Fruit fly (Drosophila melanogaster): ENCODE results near the gene Phlpp.

The Phlpp gene

DNA sequence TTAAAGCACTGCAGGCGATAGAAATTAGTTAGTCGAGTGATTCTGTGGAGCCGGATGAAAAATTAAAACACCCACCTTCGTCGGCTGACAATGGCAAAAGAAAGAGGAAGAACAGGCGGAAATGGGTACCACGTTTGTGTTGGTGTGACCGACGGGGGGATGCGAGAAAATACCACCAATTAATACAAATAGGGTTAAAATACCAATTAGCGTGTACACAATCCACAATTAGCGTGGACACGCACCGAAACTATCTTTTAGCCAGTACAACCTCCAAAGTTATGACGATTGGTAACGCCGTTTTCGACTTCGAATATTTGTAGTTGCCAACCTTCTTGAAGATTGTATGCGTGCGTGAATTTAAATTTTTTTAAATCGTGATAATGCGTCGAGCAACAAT lies 49.8 kb upstream of the Phlpp start, which contains the start of gene RpL30 (continued):
- TF ChIP-seq CG8359 (GFP tag; optimal IDR thresholded peaks at IDR 0.05; ENCODE audit: borderline replicate concordance) = peak; percentile 74
- peak; percentile 87 for TF ChIP-seq zfh2 (GFP tag; optimal IDR thresholded peaks at IDR 0.05)
- TF ChIP-seq CG13287 (GFP tag; IDR thresholded peaks at IDR 0.05; ENCODE audit: partially characterized antibody) = peak; percentile 82
- peak; percentile 81 for TF ChIP-seq CG2120 (GFP tag; optimal IDR thresholded peaks at IDR 0.05)
- TF ChIP-seq Dp (GFP tag; optimal IDR thresholded peaks at IDR 0.05) = peak; percentile 95
- peak; percentile 74; the same call in 3 of the 4 replicates for TF ChIP-seq Dll (GFP tag; IDR thresholded peaks at IDR 0.05; ENCODE audit: partially characterized antibody)
- TF ChIP-seq CG18619 (GFP tag; optimal IDR thresholded peaks at IDR 0.05) = peak; percentile 92
- TF ChIP-seq CG3407 (GFP tag; optimal IDR thresholded peaks at IDR 0.05) = peak; percentile 90
- TF ChIP-seq Atf6 (GFP tag; IDR thresholded peaks at IDR 0.05) = peak; percentile 91
- TF ChIP-seq CG33557 (GFP tag; optimal IDR thresholded peaks at IDR 0.05) = peak; percentile 67
- TF ChIP-seq Hmx (GFP tag; optimal IDR thresholded peaks at IDR 0.05) = no peak
- peak; percentile 78 for TF ChIP-seq stwl (tag; optimal IDR thresholded peaks at IDR 0.05)
- peak; percentile 75 for TF ChIP-seq CG10959 (GFP tag; IDR thresholded peaks at IDR 0.05)
- TF ChIP-seq CG8924 (tag; optimal IDR thresholded peaks at IDR 0.05) = peak; percentile 87
- peak; percentile 86 for TF ChIP-seq CG16863 (GFP tag; optimal IDR thresholded peaks at IDR 0.05)
- peak; percentile 63 for TF ChIP-seq CG6654 (GFP tag; optimal IDR thresholded peaks at IDR 0.05)
- TF ChIP-seq fd102C (GFP tag; optimal IDR thresholded peaks at IDR 0.05) = peak; percentile 89
- TF ChIP-seq CG30020 (tag; optimal IDR thresholded peaks at IDR 0.05) = peak; percentile 60
- peak; percentile 76 for TF ChIP-seq ssp (GFP tag; IDR thresholded peaks at IDR 0.05)
- TF ChIP-seq mam (GFP tag; optimal IDR thresholded peaks at IDR 0.05) = peak; percentile 86
- peak; percentile 92 for TF ChIP-seq CG14710 (tag; optimal IDR thresholded peaks at IDR 0.05)
- TF ChIP-seq exex (tag; optimal IDR thresholded peaks at IDR 0.05) = peak; percentile 81
- TF ChIP-seq D19B (GFP tag; optimal IDR thresholded peaks at IDR 0.05) = peak; percentile 42
- TF ChIP-seq CG2678 (tag; optimal IDR thresholded peaks at IDR 0.05) = peak; percentile 82
- TF ChIP-seq Ets97D (GFP tag; optimal IDR thresholded peaks at IDR 0.05) = peak; percentile 100
- TF ChIP-seq salm (tag; optimal IDR thresholded peaks at IDR 0.05) = peak; percentile 92
- TF ChIP-seq scrt (GFP tag; optimal IDR thresholded peaks at IDR 0.05) = peak; percentile 92
- TF ChIP-seq CG10209 (GFP tag; optimal IDR thresholded peaks at IDR 0.05) = peak; percentile 95
- peak; percentile 98 for TF ChIP-seq CG7987 (GFP tag; optimal IDR thresholded peaks at IDR 0.05)
- peak; percentile 77 for TF ChIP-seq CG10462 (GFP tag; optimal IDR thresholded peaks at IDR 0.05)
- peak; percentile 70 for TF ChIP-seq Elba2 (GFP tag; optimal IDR thresholded peaks at IDR 0.05)
- TF ChIP-seq chif (GFP tag; optimal IDR thresholded peaks at IDR 0.05) = peak; percentile 70 to 87
- peak; percentile 64 for TF ChIP-seq sima (GFP tag; optimal IDR thresholded peaks at IDR 0.05)
- peak; percentile 79 for TF ChIP-seq Antp (GFP tag; optimal IDR thresholded peaks at IDR 0.05)
- TF ChIP-seq cas (GFP tag; IDR thresholded peaks at IDR 0.05) = peak; percentile 55; the same call in 1 of the 2 replicates
- peak; percentile 90 for TF ChIP-seq CG34422 (GFP tag; IDR thresholded peaks at IDR 0.05)
- peak; percentile 54 for TF ChIP-seq CG14667 (GFP tag; IDR thresholded peaks at IDR 0.05)
- peak; percentile 71 for TF ChIP-seq CG1024 (GFP tag; IDR thresholded peaks at IDR 0.05)
- TF ChIP-seq otp (GFP tag; IDR thresholded peaks at IDR 0.05) = peak; percentile 94
- peak; percentile 64 for TF ChIP-seq CG14441 (GFP tag; IDR thresholded peaks at IDR 0.05)
- peak; percentile 93 for TF ChIP-seq CG3281 (GFP tag; optimal IDR thresholded peaks at IDR 0.05)
- TF ChIP-seq Sin3A (optimal IDR thresholded peaks at IDR 0.05) = peak; percentile 84
- peak; percentile 100 for TF ChIP-seq pzg (GFP tag; optimal IDR thresholded peaks at IDR 0.05)
- peak; percentile 66 for TF ChIP-seq CG10321 (GFP tag; IDR thresholded peaks at IDR 0.05)
- peak; percentile 64 for TF ChIP-seq CG6791 (GFP tag; IDR thresholded peaks at IDR 0.05; ENCODE audit: partially characterized antibody)
- peak; percentile 56 for TF ChIP-seq Tbp (GFP tag; optimal IDR thresholded peaks at IDR 0.05)
- peak; percentile 73; the same call in 1 of the 2 replicates for TF ChIP-seq CG11085 (GFP tag; IDR thresholded peaks at IDR 0.05)
- peak; percentile 92 for TF ChIP-seq CG8089 (GFP tag; optimal IDR thresholded peaks at IDR 0.05)
- no peak for TF ChIP-seq Hr78 (GFP tag; optimal IDR thresholded peaks at IDR 0.05)
- TF ChIP-seq CG17829 (tag; optimal IDR thresholded peaks at IDR 0.05) = peak; percentile 90

Measured in whole organism, embryonic.